Worm (Caenorhabditis elegans) whole organism, dauer: ENCODE measurements around the gene srw-43.

Experiments
- unc-62 ChIP-seq: sonication (generic microtip); optimal IDR thresholded peaks from 2 replicates; lab custom pipeline; 2017; ENCODE audit warnings: missing biosample characterization, missing genetic modification reagents, missing genetic modification characterization

srw-43 gene

ce11 chrV:16674399-16674798 is 11.4 kb upstream of the srw-43 start:
- no peak for TF ChIP-seq unc-62 (GFP tag; lab: Kevin White, UChicago)

ce11 chrV:16675553-16675952 is 10.3 kb upstream of the srw-43 start, which contains the start of gene srz-1:
srz-1 (plus strand) TSS chrV:16675853.
- no peak for TF ChIP-seq unc-62 (GFP tag; lab: Kevin White, UChicago)

- no peak for TF ChIP-seq unc-62 (GFP tag; lab: Kevin White, UChicago)
These were observed 6.6 kb upstream of the srw-43 start, which contains the start of gene srz-103 for ce11 chrV:16679237-16679636. srz-103 (minus strand) TSS chrV:16679337.

- TF ChIP-seq unc-62 (GFP tag; lab: Kevin White, UChicago) = no peak
These were observed 5.8 kb upstream of the srw-43 start, which contains the start of gene srw-44 for ce11 chrV:16679981-16680380. srw-44 (plus strand) TSS chrV:16680281.

- no peak for TF ChIP-seq unc-62 (GFP tag; lab: Kevin White, UChicago)
These were observed 2.9 kb upstream of the srw-43 start, which contains the start of gene srw-36 for ce11 chrV:16682886-16683285. srw-36 (plus strand) TSS chrV:16683186.

- no peak for TF ChIP-seq unc-62 (GFP tag; lab: Kevin White, UChicago)
These were observed 2.5 kb upstream of the srw-43 start for ce11 chrV:16683359-16683758.

- no peak for TF ChIP-seq unc-62 (GFP tag; lab: Kevin White, UChicago)
These were observed 1.4 kb downstream of the srw-43 start, which contains the start of gene srz-102 for ce11 chrV:16687227-16687626. srz-102 (plus strand) TSS chrV:16687527.

ce11 chrV:16692988-16693387 is 7.2 kb downstream of the srw-43 start:
- no peak for TF ChIP-seq unc-62 (GFP tag; lab: Kevin White, UChicago)

- no peak for TF ChIP-seq unc-62 (GFP tag; lab: Kevin White, UChicago)
These were observed 7.9 kb downstream of the srw-43 start, which contains the start of gene srw-42 for ce11 chrV:16693732-16694131. srw-42 (minus strand) TSS chrV:16693832.

- no peak for TF ChIP-seq unc-62 (GFP tag; lab: Kevin White, UChicago)
These were observed 8.7 kb downstream of the srw-43 start, which contains the start of gene srz-101 for ce11 chrV:16694538-16694937. srz-101 (plus strand) TSS chrV:16694838.

ce11 chrV:16695499-16695898 is 9.7 kb downstream of the srw-43 start:
- no peak for TF ChIP-seq unc-62 (GFP tag; lab: Kevin White, UChicago)

ce11 chrV:16697178-16697577 is 11.4 kb downstream of the srw-43 start, which contains the start of gene srw-41:
srw-41 (plus strand) TSS chrV:16697478.
- no peak for TF ChIP-seq unc-62 (GFP tag; lab: Kevin White, UChicago)

ce11 chrV:16699752-16700259 is 14.0 kb downstream of the srw-43 start, which contains the start of gene Y70C5C.1:
Y70C5C.1 (plus strand) TSS chrV:16700209.
- TF ChIP-seq unc-62 (GFP tag; lab: Kevin White, UChicago) = no peak

ce11 chrV:16706549-16706948 is 20.7 kb downstream of the srw-43 start, which contains the start of gene clec-9:
clec-9 (minus strand) TSS chrV:16706649.
- no peak for TF ChIP-seq unc-62 (GFP tag; lab: Kevin White, UChicago)

ce11 chrV:16713797-16714196 is 28.0 kb downstream of the srw-43 start:
- TF ChIP-seq unc-62 (GFP tag; lab: Kevin White, UChicago) = no peak

ce11 chrV:16716574-16716973 is 30.7 kb downstream of the srw-43 start, which contains the start of gene srh-137:
srh-137 (minus strand) TSS chrV:16716674.
- no peak for TF ChIP-seq unc-62 (GFP tag; lab: Kevin White, UChicago)

- no peak for TF ChIP-seq unc-62 (GFP tag; lab: Kevin White, UChicago)
These were observed 37.9 kb downstream of the srw-43 start, which contains the start of gene nhr-112 for ce11 chrV:16723744-16724143. nhr-112 (minus strand) TSS chrV:16723844.
